Worm (Caenorhabditis elegans) whole organism, L2 larva: ENCODE results near the gene W05H7.1.

ENCODE experiments used
- C34F6.9 ChIP-seq: fragments of 150-350 bp; optimal IDR thresholded peaks from 2 replicates; lab custom pipeline; 2014; ENCODE audit warnings: missing biosample characterization, missing genetic modification characterization
- F13H6.1 ChIP-seq: sonication (generic microtip); optimal IDR thresholded peaks from 2 replicates; lab custom pipeline; 2016; ENCODE audit warnings: missing genetic modification characterization, missing compliant biosample characterization
- R02D3.7 ChIP-seq: fragments of 150-350 bp; optimal IDR thresholded peaks from 2 replicates; lab custom pipeline; 2014; ENCODE audit warnings: missing biosample characterization, missing genetic modification characterization
- Y55F3AM.14 ChIP-seq: fragments of 200-800 bp; sonication (Bioruptor generic); optimal IDR thresholded peaks from 2 replicates; lab custom pipeline; 2018; ENCODE audit warnings: mild to moderate bottlenecking, missing genetic modification characterization, missing compliant biosample characterization
- ZK546.5 ChIP-seq: sonication (generic microtip); optimal IDR thresholded peaks from 2 replicates; lab custom pipeline; 2017; ENCODE audit warnings: missing biosample characterization, missing genetic modification characterization
- alr-1 ChIP-seq: fragments of 150-350 bp; optimal IDR thresholded peaks from 2 replicates; lab custom pipeline; 2014; ENCODE audit warnings: missing biosample characterization, missing genetic modification characterization
- aly-2 ChIP-seq: fragments of 150-350 bp; optimal IDR thresholded peaks from 2 replicates; lab custom pipeline; 2014; ENCODE audit warnings: missing biosample characterization, missing genetic modification characterization
- ama-1 ChIP-seq: fragments of 150-350 bp; optimal IDR thresholded peaks from 2 replicates; lab custom pipeline; 2018; ENCODE audit warnings: inconsistent platforms
- blmp-1 ChIP-seq: sonication (generic microtip); optimal IDR thresholded peaks from 2 replicates; lab custom pipeline; 2017; ENCODE audit warnings: missing genetic modification characterization, mild to moderate bottlenecking, missing compliant biosample characterization, antibody characterized with exemption, moderate library complexity; ENCODE audit not compliant: insufficient read depth
- ceh-16 ChIP-seq: fragments of 150-350 bp; optimal IDR thresholded peaks from 2 replicates; lab custom pipeline; 2014; ENCODE audit warnings: missing biosample characterization, missing genetic modification characterization
- ceh-82 ChIP-seq: fragments of 150-350 bp; optimal IDR thresholded peaks from 2 replicates; lab custom pipeline; 2014; ENCODE audit warnings: missing biosample characterization, missing genetic modification characterization
- crh-2 ChIP-seq: sonication (generic microtip); optimal IDR thresholded peaks from 2 replicates; lab custom pipeline; 2017; ENCODE audit warnings: missing biosample characterization, missing genetic modification characterization
- dmd-4 ChIP-seq: sonication (generic microtip); optimal IDR thresholded peaks from 2 replicates; lab custom pipeline; 2017; ENCODE audit warnings: missing biosample characterization, missing genetic modification characterization
- egl-27 ChIP-seq: sonication (generic microtip); optimal IDR thresholded peaks from 3 replicates; lab custom pipeline; 2017; ENCODE audit warnings: missing biosample characterization, missing genetic modification reagents, missing genetic modification characterization
- elt-1 ChIP-seq: fragments of 150-350 bp; optimal IDR thresholded peaks from 2 replicates; lab custom pipeline; 2014; ENCODE audit warnings: missing biosample characterization, missing genetic modification characterization
- elt-3 ChIP-seq: sonication (generic microtip); optimal IDR thresholded peaks from 2 replicates; lab custom pipeline; 2017; ENCODE audit warnings: missing biosample characterization, missing genetic modification characterization
- fos-1 ChIP-seq: fragments of 150-350 bp; optimal IDR thresholded peaks from 2 replicates; lab custom pipeline; 2014; ENCODE audit warnings: missing biosample characterization, missing genetic modification characterization
- gmeb-1 ChIP-seq: fragments of 150-350 bp; optimal IDR thresholded peaks from 2 replicates; lab custom pipeline; 2014; ENCODE audit warnings: missing biosample characterization, missing genetic modification characterization
- lin-11 ChIP-seq: fragments of 150-350 bp; sonication (generic microtip); optimal IDR thresholded peaks from 2 replicates; lab custom pipeline; 2014; ENCODE audit warnings: missing biosample characterization, missing genetic modification characterization, inconsistent platforms, mixed read lengths
- lin-13 ChIP-seq: fragments of 150-350 bp; optimal IDR thresholded peaks from 2 replicates; lab custom pipeline; 2014; ENCODE audit warnings: missing biosample characterization, missing genetic modification reagents, missing genetic modification characterization
- lin-39 ChIP-seq: fragments of 150-350 bp; optimal IDR thresholded peaks from 2 replicates; lab custom pipeline; 2014; ENCODE audit warnings: missing biosample characterization, missing genetic modification reagents, missing genetic modification characterization
- lsy-2 ChIP-seq, 2 experiments: fragments of 150-350 bp in 1 of 2; sonication (generic microtip) in 1 of 2; optimal IDR thresholded peaks; 2 replicates each; lab custom pipeline; 2014 to 2017; ENCODE audit warnings: missing biosample characterization in 2 of 2, missing genetic modification characterization in 2 of 2
- mab-5 ChIP-seq: fragments of 150-350 bp; optimal IDR thresholded peaks from 2 replicates; lab custom pipeline; 2014; ENCODE audit warnings: missing biosample characterization, missing genetic modification characterization
- mbf-1 ChIP-seq: sonication (generic microtip); optimal IDR thresholded peaks from 2 replicates; lab custom pipeline; 2017; ENCODE audit warnings: missing biosample characterization, missing genetic modification characterization
- mdl-1 ChIP-seq, 2 experiments: fragments of 150-350 bp in 1 of 2; sonication (generic microtip) in 1 of 2; optimal IDR thresholded peaks; 2 replicates each; lab custom pipeline; 2017; ENCODE audit warnings: missing biosample characterization in 2 of 2, missing genetic modification characterization in 2 of 2
- nhr-10 ChIP-seq: sonication (generic microtip); optimal IDR thresholded peaks from 2 replicates; lab custom pipeline; 2017; ENCODE audit warnings: missing biosample characterization, missing genetic modification characterization
- nhr-11 ChIP-seq: fragments of 150-350 bp; optimal IDR thresholded peaks from 2 replicates; lab custom pipeline; 2014; ENCODE audit warnings: missing biosample characterization, missing genetic modification characterization
- nhr-12 ChIP-seq: fragments of 150-350 bp; optimal IDR thresholded peaks from 2 replicates; lab custom pipeline; 2014; ENCODE audit warnings: missing biosample characterization, missing genetic modification characterization
- nhr-129 ChIP-seq: fragments of 150-350 bp; optimal IDR thresholded peaks from 2 replicates; lab custom pipeline; 2014; ENCODE audit warnings: missing biosample characterization, missing genetic modification characterization
- nhr-21 ChIP-seq: fragments of 150-350 bp; optimal IDR thresholded peaks from 2 replicates; lab custom pipeline; 2014; ENCODE audit warnings: missing biosample characterization, missing genetic modification characterization
- nhr-23 ChIP-seq: fragments of 150-350 bp; optimal IDR thresholded peaks from 2 replicates; lab custom pipeline; 2014; ENCODE audit warnings: missing biosample characterization, missing genetic modification reagents, missing genetic modification characterization
- nhr-237 ChIP-seq: fragments of 150-350 bp; optimal IDR thresholded peaks from 2 replicates; lab custom pipeline; 2014; ENCODE audit warnings: missing biosample characterization, missing genetic modification characterization
- nhr-25 ChIP-seq: fragments of 150-350 bp; sonication (generic microtip); optimal IDR thresholded peaks from 3 replicates; lab custom pipeline; 2014; ENCODE audit warnings: missing biosample characterization, missing genetic modification characterization
- nhr-6 ChIP-seq: fragments of 150-350 bp; optimal IDR thresholded peaks from 2 replicates; lab custom pipeline; 2014; ENCODE audit warnings: missing biosample characterization, missing genetic modification characterization
- nhr-77 ChIP-seq: fragments of 150-350 bp; optimal IDR thresholded peaks from 2 replicates; lab custom pipeline; 2014; ENCODE audit warnings: missing biosample characterization, missing genetic modification characterization
- peb-1 ChIP-seq: fragments of 150-350 bp; optimal IDR thresholded peaks from 2 replicates; lab custom pipeline; 2014; ENCODE audit warnings: missing biosample characterization, missing genetic modification characterization
- sem-4 ChIP-seq: fragments of 150-350 bp; optimal IDR thresholded peaks from 2 replicates; lab custom pipeline; 2014; ENCODE audit warnings: missing biosample characterization, missing genetic modification reagents, missing genetic modification characterization
- skn-1 ChIP-seq: sonication (generic microtip); optimal IDR thresholded peaks from 2 replicates; lab custom pipeline; 2017; ENCODE audit warnings: missing biosample characterization, missing genetic modification characterization
- sma-3 ChIP-seq: sonication (generic microtip); optimal IDR thresholded peaks from 2 replicates; lab custom pipeline; 2016; ENCODE audit warnings: missing genetic modification reagents, missing genetic modification characterization, missing compliant biosample characterization
- sma-9 ChIP-seq, 2 experiments: fragments of 150-350 bp in 1 of 2; sonication (generic microtip) in 1 of 2; optimal IDR thresholded peaks; 2 replicates each; lab custom pipeline; 2014 to 2016; ENCODE audit warnings: missing genetic modification characterization in 2 of 2, mild to moderate bottlenecking in 1 of 2, missing biosample characterization in 1 of 2, missing compliant biosample characterization in 1 of 2, missing genetic modification reagents in 1 of 2, moderate library complexity in 1 of 2
- snpc-4 ChIP-seq: fragments of 150-350 bp; optimal IDR thresholded peaks from 2 replicates; lab custom pipeline; 2014; ENCODE audit warnings: missing biosample characterization, missing genetic modification characterization
- unc-39 ChIP-seq: fragments of 150-350 bp; optimal IDR thresholded peaks from 2 replicates; lab custom pipeline; 2014; ENCODE audit warnings: missing biosample characterization, missing genetic modification characterization
- unc-55 ChIP-seq: fragments of 150-350 bp; sonication (generic microtip); optimal IDR thresholded peaks from 3 replicates; lab custom pipeline; 2014; ENCODE audit warnings: missing biosample characterization, missing genetic modification reagents, missing genetic modification characterization
- unc-62 ChIP-seq: fragments of 150-350 bp; optimal IDR thresholded peaks from 2 replicates; lab custom pipeline; 2014; ENCODE audit warnings: missing biosample characterization, missing genetic modification reagents, missing genetic modification characterization
- zag-1 ChIP-seq: fragments of 150-350 bp; optimal IDR thresholded peaks from 2 replicates; lab custom pipeline; 2014; ENCODE audit warnings: missing biosample characterization, missing genetic modification characterization
- ztf-1 ChIP-seq: fragments of 200-800 bp; sonication (Bioruptor generic); conservative IDR thresholded peaks from 2 replicates; pipeline ENCODE4 v1.3.6; 2022; ENCODE audit warnings: missing genetic modification characterization, missing compliant biosample characterization
- ztf-11 ChIP-seq: sonication (generic microtip); optimal IDR thresholded peaks from 2 replicates; lab custom pipeline; 2017; ENCODE audit warnings: missing biosample characterization, missing genetic modification characterization
- ztf-4 ChIP-seq: fragments of 150-350 bp; optimal IDR thresholded peaks from 2 replicates; lab custom pipeline; 2014; ENCODE audit warnings: missing biosample characterization, missing genetic modification characterization

Gene W05H7.1

ce11 chrX:1486135-1486648 is 35.6 kb downstream of the W05H7.1 start, which contains the start of the genes D1005.10 and dhs-25:
Gene D1005.10, minus strand, starts transcription at chrX:1486185.
Gene dhs-25, plus strand, starts transcription at chrX:1486532.
- peak; percentile 86 for TF ChIP-seq crh-2
- TF ChIP-seq mab-5 (tag; lab: Kevin White, UChicago) = no peak
- TF ChIP-seq nhr-12 (tag; lab: Kevin White, UChicago) = no peak
- peak; percentile 98 for TF ChIP-seq sma-9 (GFP tag; optimal IDR thresholded peaks at IDR 0.05; lab: Kevin White, UChicago)
- TF ChIP-seq sma-9 (tag; optimal IDR thresholded peaks at IDR 0.05; lab: Kevin White, UChicago) = no peak
- TF ChIP-seq dmd-4 = no peak
- no peak for TF ChIP-seq zag-1
- TF ChIP-seq nhr-77 (tag; lab: Kevin White, UChicago) = no peak
- TF ChIP-seq lin-11 = no peak
- no peak for TF ChIP-seq peb-1 (tag; lab: Kevin White, UChicago)
- no peak for TF ChIP-seq alr-1 (tag; lab: Kevin White, UChicago)
- TF ChIP-seq sem-4 = peak; percentile 73
- TF ChIP-seq egl-27 (tag; lab: Kevin White, UChicago) = peak; percentile 80
- TF ChIP-seq nhr-23 (tag; lab: Kevin White, UChicago) = no peak
- no peak for TF ChIP-seq nhr-237 (tag; lab: Kevin White, UChicago)
- TF ChIP-seq ztf-1 (GFP tag; lab: Robert Waterston, UW) = no peak
- peak; percentile 67 for TF ChIP-seq fos-1
- peak; percentile 80 for TF ChIP-seq nhr-6
- no peak for TF ChIP-seq Y55F3AM.14
- TF ChIP-seq nhr-21 (tag; lab: Kevin White, UChicago) = peak; percentile 77
- no peak for TF ChIP-seq skn-1 (tag; lab: Kevin White, UChicago)
- peak; percentile 87 for TF ChIP-seq sma-3 (GFP tag; lab: Kevin White, UChicago)
- peak; percentile 84 for TF ChIP-seq nhr-10 (tag; lab: Kevin White, UChicago)
- TF ChIP-seq ztf-4 (tag; lab: Kevin White, UChicago) = peak; percentile 76
- no peak for TF ChIP-seq unc-39
- peak; percentile 75 for TF ChIP-seq gmeb-1 (tag; lab: Kevin White, UChicago)
- no peak for TF ChIP-seq elt-1 (tag; lab: Kevin White, UChicago)
- no peak for TF ChIP-seq ztf-11 (tag; lab: Kevin White, UChicago)
- TF ChIP-seq nhr-129 (tag; lab: Kevin White, UChicago) = peak; percentile 94
- TF ChIP-seq lin-39 (tag; lab: Kevin White, UChicago) = no peak
- no peak for TF ChIP-seq ZK546.5 (tag; lab: Kevin White, UChicago)
- no peak for TF ChIP-seq unc-55 (GFP tag; lab: Kevin White, UChicago)
- TF ChIP-seq blmp-1 (tag; lab: Kevin White, UChicago) = peak; percentile 62
- peak; percentile 54 for TF ChIP-seq lin-13 (GFP tag; lab: Kevin White, UChicago)
- TF ChIP-seq mbf-1 (tag; lab: Kevin White, UChicago) = no peak
- no peak for TF ChIP-seq R02D3.7 (tag; lab: Kevin White, UChicago)
- TF ChIP-seq nhr-25 (tag; lab: Kevin White, UChicago) = peak; percentile 81
- TF ChIP-seq aly-2 = no peak
- peak; percentile 71 for TF ChIP-seq ama-1 (lab: Kevin White, UChicago)
- no peak for TF ChIP-seq ceh-82 (tag; lab: Kevin White, UChicago)
- TF ChIP-seq mdl-1 (tag; optimal IDR thresholded peaks at IDR 0.05; lab: Kevin White, UChicago) = peak in 1 of 2 experiments; percentile 24
- TF ChIP-seq elt-3 (tag; lab: Kevin White, UChicago) = no peak
- no peak for TF ChIP-seq nhr-11 (tag; lab: Kevin White, UChicago)
- TF ChIP-seq snpc-4 (tag; lab: Kevin White, UChicago) = no peak
- TF ChIP-seq C34F6.9 (tag; lab: Kevin White, UChicago) = peak; percentile 72
- TF ChIP-seq lsy-2 (tag; optimal IDR thresholded peaks at IDR 0.05; lab: Kevin White, UChicago) = peak; percentile 20 to 79
- TF ChIP-seq ceh-16 = no peak
- TF ChIP-seq unc-62 = no peak
- TF ChIP-seq F13H6.1 (tag; lab: Kevin White, UChicago) = peak; percentile 94
